Fruit fly (Drosophila melanogaster) Kc167 (cell line): ENCODE measurements around the gene Hexim.

Experiments
- Myc ChIP-seq: fragments of >200 bp; optimal IDR thresholded peaks from 2 replicates; lab custom pipeline; 2017; ENCODE audit warnings: missing external identifiers
- psq ChIP-seq: fragments of >200 bp; optimal IDR thresholded peaks from 2 replicates; lab custom pipeline; 2017; ENCODE audit warnings: missing external identifiers

DNA sequence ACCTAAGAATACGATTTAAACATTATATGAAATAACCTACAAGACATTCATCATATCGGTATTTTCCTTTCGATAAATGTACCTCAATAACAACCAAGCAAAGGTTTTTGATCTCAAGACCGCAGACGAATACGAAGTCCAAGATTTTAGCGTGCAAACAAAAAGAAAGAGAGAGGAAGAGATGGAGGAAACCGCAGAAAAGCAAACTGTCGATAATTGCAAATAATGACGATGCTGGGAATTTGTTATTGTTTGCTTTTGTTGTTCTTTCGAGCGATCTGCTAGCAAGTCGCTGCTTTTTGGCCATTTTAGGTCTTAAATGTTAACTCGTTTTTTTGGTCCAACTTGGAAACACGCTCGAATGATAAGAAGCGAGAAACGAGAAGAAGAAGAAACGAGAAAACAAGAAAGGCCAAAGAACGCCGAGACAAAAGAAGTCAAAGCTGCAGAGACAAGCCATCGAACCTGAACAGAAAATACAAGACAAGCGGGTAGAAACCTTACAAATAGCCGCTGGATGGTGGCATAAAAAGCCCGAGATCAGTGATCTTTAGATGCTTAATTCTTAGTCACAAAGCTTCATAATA, 8.1 kb upstream of the Hexim start:
- no peak for TF ChIP-seq psq (lab: Kevin White, UChicago)
- no peak for TF ChIP-seq Myc (lab: Kevin White, UChicago)
